Fruit fly (Drosophila melanogaster): ENCODE data around the gene CG12659.

DNA sequence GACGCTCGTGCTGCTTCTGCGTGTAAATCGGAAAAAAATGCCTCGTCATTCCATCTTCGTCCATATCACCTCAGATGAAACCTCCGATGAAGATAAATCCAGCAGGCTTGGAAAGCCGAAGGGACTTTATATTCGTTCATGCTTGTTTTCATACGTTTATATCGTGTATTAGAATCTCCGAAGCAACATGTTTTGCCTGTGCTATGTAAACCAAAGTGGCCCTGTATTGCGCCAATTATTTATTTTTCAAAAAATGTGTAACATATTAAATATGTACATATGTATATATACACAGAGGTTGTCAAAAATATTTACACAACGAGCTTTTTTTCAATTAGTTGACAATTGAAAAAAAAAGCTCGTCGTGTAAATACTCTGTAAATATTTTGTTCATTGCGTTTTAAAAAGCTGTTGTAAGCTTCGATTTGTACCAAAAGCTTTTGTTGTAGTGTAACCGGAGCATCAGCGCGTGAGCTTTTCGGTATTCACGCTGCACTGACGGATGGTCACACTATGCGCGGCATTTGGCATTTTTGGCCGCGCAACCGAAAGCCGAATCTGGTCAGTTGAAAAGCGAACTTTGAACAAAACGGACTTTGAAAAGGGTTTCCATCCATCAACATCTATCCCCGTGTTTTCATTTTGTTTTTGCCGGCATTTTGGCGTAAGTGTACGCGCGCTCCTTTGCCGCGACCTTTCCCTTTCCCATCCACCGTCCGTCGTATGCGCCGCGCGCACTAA is 17.6 kb downstream of the CG12659 start, which contains the start of gene CG12065:
- TF ChIP-seq CrebA (GFP tag; optimal IDR thresholded peaks at IDR 0.05; ENCODE audit: borderline replicate concordance) (no peak), brk (GFP tag; optimal IDR thresholded peaks at IDR 0.05) (peak; percentile 41)
